Fruit fly (Drosophila melanogaster): ENCODE data around the gene CG14024.

CG14024 gene

dm6 chr2L:5270215-5271071, 44.3 kb downstream of the CG14024 start:
- TF ChIP-seq Pif1B (GFP tag; optimal IDR thresholded peaks at IDR 0.05) = peak; percentile 28
- TF ChIP-seq CG8159 (tag; optimal IDR thresholded peaks at IDR 0.05) = no peak
- no peak for TF ChIP-seq Pif1A (GFP tag; optimal IDR thresholded peaks at IDR 0.05)
- TF ChIP-seq CG9948 (tag; optimal IDR thresholded peaks at IDR 0.05) = peak; percentile 18
- peak; percentile 40 for TF ChIP-seq CG8301 (tag; optimal IDR thresholded peaks at IDR 0.05)
- peak; percentile 33 for TF ChIP-seq CG17806 (tag; optimal IDR thresholded peaks at IDR 0.05)
- TF ChIP-seq CG34367 (tag; optimal IDR thresholded peaks at IDR 0.05) = peak; percentile 8

- TF ChIP-seq Pif1A (GFP tag; optimal IDR thresholded peaks at IDR 0.05) (no peak), CG10348 (GFP tag; IDR thresholded peaks at IDR 0.05) (no peak)
Observed at dm6 chr2L:5268198-5268597, 46.5 kb downstream of the CG14024 start, which contains the start of gene Cyp4ac3. Gene Cyp4ac3 (plus strand): TSS chr2L:5268498.

- TF ChIP-seq CG13204 (GFP tag; optimal IDR thresholded peaks at IDR 0.05) (no peak), gl (tag; optimal IDR thresholded peaks at IDR 0.05) (no peak), EcR (GFP tag; optimal IDR thresholded peaks at IDR 0.05) (no peak), CG8301 (tag; optimal IDR thresholded peaks at IDR 0.05) (no peak), CG10348 (GFP tag; IDR thresholded peaks at IDR 0.05) (no peak), rn (GFP tag; IDR thresholded peaks at IDR 0.05) (no peak), CG14655 (GFP tag; optimal IDR thresholded peaks at IDR 0.05) (no peak), CG32121 (GFP tag; IDR thresholded peaks at IDR 0.05) (no peak), CG12605 (GFP tag; IDR thresholded peaks at IDR 0.05) (no peak), CG4496 (GFP tag; IDR thresholded peaks at IDR 0.05) (no peak), CG17806 (tag; optimal IDR thresholded peaks at IDR 0.05) (no peak), CG34367 (tag; optimal IDR thresholded peaks at IDR 0.05) (no peak), Ets98B (GFP tag; IDR thresholded peaks at IDR 0.05) (no peak), fd96Ca (GFP tag; IDR thresholded peaks at IDR 0.05) (no peak), D1 (tag; optimal IDR thresholded peaks at IDR 0.05) (no peak), Snoo (tag; optimal IDR thresholded peaks at IDR 0.05) (no peak)
Observed at dm6 chr2L:5266092-5266491, 48.6 kb downstream of the CG14024 start, which contains the start of gene Cyp4ac2. Gene Cyp4ac2 (plus strand): TSS chr2L:5266392.

dm6 chr2L:5264157-5264556, 50.5 kb downstream of the CG14024 start:
- TF ChIP-seq CG8159 (tag; optimal IDR thresholded peaks at IDR 0.05) (no peak), CG4496 (GFP tag; IDR thresholded peaks at IDR 0.05) (no peak), CG34367 (tag; optimal IDR thresholded peaks at IDR 0.05) (no peak), CG32121 (GFP tag; IDR thresholded peaks at IDR 0.05) (no peak), CG13204 (GFP tag; optimal IDR thresholded peaks at IDR 0.05) (no peak), CG15710 (tag; optimal IDR thresholded peaks at IDR 0.05) (no peak), CG14655 (GFP tag; optimal IDR thresholded peaks at IDR 0.05) (no peak), CG9948 (tag; optimal IDR thresholded peaks at IDR 0.05) (no peak), CG8301 (tag; optimal IDR thresholded peaks at IDR 0.05) (no peak), Snoo (tag; optimal IDR thresholded peaks at IDR 0.05) (no peak), rn (GFP tag; IDR thresholded peaks at IDR 0.05) (no peak)

- TF ChIP-seq D1 (tag; optimal IDR thresholded peaks at IDR 0.05) (no peak), CG34367 (tag; optimal IDR thresholded peaks at IDR 0.05) (no peak), CG32121 (GFP tag; IDR thresholded peaks at IDR 0.05) (no peak), CG8159 (tag; optimal IDR thresholded peaks at IDR 0.05) (no peak), CG13204 (GFP tag; optimal IDR thresholded peaks at IDR 0.05) (no peak), rn (GFP tag; IDR thresholded peaks at IDR 0.05) (no peak), gl (tag; optimal IDR thresholded peaks at IDR 0.05) (no peak), CG8301 (tag; optimal IDR thresholded peaks at IDR 0.05) (no peak), CG17806 (tag; optimal IDR thresholded peaks at IDR 0.05) (no peak), EcR (GFP tag; optimal IDR thresholded peaks at IDR 0.05) (no peak), CG12605 (GFP tag; IDR thresholded peaks at IDR 0.05) (no peak), Pif1B (GFP tag; optimal IDR thresholded peaks at IDR 0.05) (no peak), CG4496 (GFP tag; IDR thresholded peaks at IDR 0.05) (no peak), fd96Ca (GFP tag; IDR thresholded peaks at IDR 0.05) (no peak), CG14655 (GFP tag; optimal IDR thresholded peaks at IDR 0.05) (no peak), Snoo (tag; optimal IDR thresholded peaks at IDR 0.05) (no peak)
Observed at dm6 chr2L:5263343-5264051, 51.2 kb downstream of the CG14024 start, which contains the start of gene Cyp4ac1. Gene Cyp4ac1 (plus strand): TSS chr2L:5264001.

Data from whole organism, pupa.